Worm (Caenorhabditis elegans) whole organism, late embryonic: ENCODE data around the gene F18E2.15.

Experiments
- C08G9.2 ChIP-seq: sonication (generic microtip); optimal IDR thresholded peaks from 2 replicates; lab custom pipeline; 2016; ENCODE audit warnings: mild to moderate bottlenecking, missing genetic modification characterization, moderate library complexity, missing compliant biosample characterization
- C38D4.7 ChIP-seq: fragments of 200-800 bp; sonication (Bioruptor generic); optimal IDR thresholded peaks from 2 replicates; lab custom pipeline; 2018; ENCODE audit warnings: mild to moderate bottlenecking, missing genetic modification characterization, moderate library complexity, missing compliant biosample characterization
- K02D7.2 ChIP-seq: sonication (generic microtip); optimal IDR thresholded peaks from 2 replicates; lab custom pipeline; 2017; ENCODE audit warnings: mild to moderate bottlenecking, missing genetic modification characterization, missing compliant biosample characterization
- Y22D7AL.16 ChIP-seq: sonication (generic microtip); optimal IDR thresholded peaks from 2 replicates; lab custom pipeline; 2016; ENCODE audit warnings: missing genetic modification characterization, missing compliant biosample characterization
- ceh-18 ChIP-seq: sonication (generic microtip); optimal IDR thresholded peaks from 2 replicates; lab custom pipeline; 2016; ENCODE audit warnings: missing genetic modification characterization, missing compliant biosample characterization
- ceh-2 ChIP-seq: sonication (generic microtip); optimal IDR thresholded peaks from 2 replicates; lab custom pipeline; 2016; ENCODE audit warnings: missing genotype, missing genetic modification characterization, missing compliant biosample characterization
- ceh-30 ChIP-seq: fragments of 150-350 bp; optimal IDR thresholded peaks from 2 replicates; lab custom pipeline; 2014; ENCODE audit warnings: missing biosample characterization, missing genetic modification characterization
- ceh-31 ChIP-seq: sonication (generic microtip); optimal IDR thresholded peaks from 2 replicates; lab custom pipeline; 2016; ENCODE audit warnings: missing genetic modification characterization, missing compliant biosample characterization
- ceh-34 ChIP-seq: sonication (generic microtip); optimal IDR thresholded peaks from 2 replicates; lab custom pipeline; 2016; ENCODE audit warnings: mild to moderate bottlenecking, missing genetic modification characterization, missing compliant biosample characterization
- ceh-45 ChIP-seq: fragments of 200-800 bp; sonication (Bioruptor generic); IDR thresholded peaks from 2 replicates; pipeline ENCODE4 v1.3.6; 2022; ENCODE audit warnings: missing genetic modification reagents, missing genetic modification characterization, missing compliant biosample characterization
- ceh-48 ChIP-seq: sonication (generic microtip); optimal IDR thresholded peaks from 2 replicates; lab custom pipeline; 2016; ENCODE audit warnings: missing genetic modification characterization, inconsistent platforms, missing compliant biosample characterization
- ceh-9 ChIP-seq: sonication (generic microtip); optimal IDR thresholded peaks from 2 replicates; lab custom pipeline; 2016; ENCODE audit warnings: mild to moderate bottlenecking, missing genetic modification characterization, inconsistent platforms, missing compliant biosample characterization
- che-1 ChIP-seq: sonication (generic microtip); optimal IDR thresholded peaks from 2 replicates; lab custom pipeline; 2016; ENCODE audit warnings: mild to moderate bottlenecking, missing genetic modification characterization, missing compliant biosample characterization
- dmd-4 ChIP-seq: sonication (generic microtip); optimal IDR thresholded peaks from 2 replicates; lab custom pipeline; 2016; ENCODE audit warnings: borderline replicate concordance, missing genetic modification characterization, missing compliant biosample characterization
- dve-1 ChIP-seq: sonication (generic microtip); optimal IDR thresholded peaks from 2 replicates; lab custom pipeline; 2017; ENCODE audit warnings: antibody characterized with exemption, mild to moderate bottlenecking, missing genetic modification characterization, missing compliant biosample characterization
- elt-2 ChIP-seq: sonication (generic microtip); optimal IDR thresholded peaks from 2 replicates; lab custom pipeline; 2016; ENCODE audit warnings: missing genetic modification reagents, missing genetic modification characterization, missing compliant biosample characterization
- eyg-1 ChIP-seq: sonication (generic microtip); optimal IDR thresholded peaks from 2 replicates; lab custom pipeline; 2016; ENCODE audit warnings: missing genotype, missing genetic modification characterization, missing compliant biosample characterization
- fkh-10 ChIP-seq: fragments of 150-350 bp; optimal IDR thresholded peaks from 2 replicates; lab custom pipeline; 2014; ENCODE audit warnings: missing biosample characterization, missing genetic modification reagents, missing genetic modification characterization
- fkh-6 ChIP-seq: sonication (generic microtip); optimal IDR thresholded peaks from 2 replicates; lab custom pipeline; 2016; ENCODE audit warnings: missing genetic modification characterization, missing compliant biosample characterization
- gmeb-2 ChIP-seq: sonication (generic microtip); optimal IDR thresholded peaks from 2 replicates; lab custom pipeline; 2016; ENCODE audit warnings: missing genetic modification characterization, inconsistent platforms, missing compliant biosample characterization
- hlh-13 ChIP-seq: fragments of 200-800 bp; sonication (Bioruptor generic); optimal IDR thresholded peaks from 2 replicates; lab custom pipeline; 2018; ENCODE audit warnings: mild to moderate bottlenecking, missing genetic modification characterization, missing compliant biosample characterization
- hlh-15 ChIP-seq: sonication (generic microtip); optimal IDR thresholded peaks from 2 replicates; lab custom pipeline; 2016; ENCODE audit warnings: missing genetic modification characterization, missing compliant biosample characterization
- hlh-6 ChIP-seq: sonication (generic microtip); optimal IDR thresholded peaks from 2 replicates; lab custom pipeline; 2016; ENCODE audit warnings: missing genotype, missing genetic modification characterization, missing compliant biosample characterization
- hlh-8 ChIP-seq: sonication (generic microtip); optimal IDR thresholded peaks from 2 replicates; lab custom pipeline; 2016; ENCODE audit warnings: missing genotype, missing genetic modification characterization, missing compliant biosample characterization
- lim-6 ChIP-seq: sonication (generic microtip); optimal IDR thresholded peaks from 2 replicates; lab custom pipeline; 2016; ENCODE audit warnings: missing genetic modification characterization, missing compliant biosample characterization
- mec-3 ChIP-seq: sonication (generic microtip); optimal IDR thresholded peaks from 2 replicates; lab custom pipeline; 2016; ENCODE audit warnings: borderline replicate concordance, missing genetic modification characterization, missing compliant biosample characterization
- nfya-1 ChIP-seq: sonication (generic microtip); optimal IDR thresholded peaks from 2 replicates; lab custom pipeline; 2017; ENCODE audit warnings: missing genetic modification characterization, mild to moderate bottlenecking, missing compliant biosample characterization, antibody characterized with exemption, moderate library complexity
- nhr-11 ChIP-seq: fragments of 150-350 bp; optimal IDR thresholded peaks from 2 replicates; lab custom pipeline; 2014; ENCODE audit warnings: missing biosample characterization, missing genetic modification characterization
- npax-4 ChIP-seq: sonication (generic microtip); optimal IDR thresholded peaks from 2 replicates; lab custom pipeline; 2016; ENCODE audit warnings: missing genetic modification characterization, missing compliant biosample characterization
- odd-2 ChIP-seq: sonication (generic microtip); optimal IDR thresholded peaks from 2 replicates; lab custom pipeline; 2017; ENCODE audit warnings: antibody characterized with exemption, mild to moderate bottlenecking, missing genetic modification characterization, missing compliant biosample characterization
- pag-3 ChIP-seq: sonication (generic microtip); optimal IDR thresholded peaks from 2 replicates; lab custom pipeline; 2016; ENCODE audit warnings: missing compliant biosample characterization, missing genetic modification characterization, borderline replicate concordance
- pat-9 ChIP-seq: fragments of 200-800 bp; sonication (Bioruptor generic); optimal IDR thresholded peaks from 2 replicates; lab custom pipeline; 2018; ENCODE audit warnings: mild to moderate bottlenecking, missing genetic modification characterization, moderate library complexity, missing compliant biosample characterization
- pax-1 ChIP-seq: fragments of 150-350 bp; optimal IDR thresholded peaks from 2 replicates; lab custom pipeline; 2014; ENCODE audit warnings: missing biosample characterization, missing genetic modification characterization
- pha-4 ChIP-seq: fragments of 150-350 bp; optimal IDR thresholded peaks from 2 replicates; lab custom pipeline; 2018; ENCODE audit warnings: missing biosample characterization, missing genetic modification reagents, missing genetic modification characterization
- pqm-1 ChIP-seq: sonication (generic microtip); optimal IDR thresholded peaks from 2 replicates; lab custom pipeline; 2016; ENCODE audit warnings: missing genetic modification characterization, missing compliant biosample characterization
- ref-2 ChIP-seq: sonication (generic microtip); optimal IDR thresholded peaks from 2 replicates; lab custom pipeline; 2016; ENCODE audit warnings: missing genetic modification characterization, missing compliant biosample characterization
- sdc-2 ChIP-seq: sonication (generic microtip); optimal IDR thresholded peaks from 2 replicates; lab custom pipeline; 2016; ENCODE audit warnings: missing genotype, missing genetic modification characterization, missing compliant biosample characterization
- sox-2 ChIP-seq: fragments of 200-800 bp; sonication (Bioruptor generic); IDR thresholded peaks from 2 replicates; pipeline ENCODE4 v1.3.6; 2022; ENCODE audit warnings: missing genetic modification reagents, missing genetic modification characterization, missing compliant biosample characterization
- syd-9 ChIP-seq: sonication (generic microtip); optimal IDR thresholded peaks from 2 replicates; lab custom pipeline; 2016; ENCODE audit warnings: mild to moderate bottlenecking, missing genetic modification characterization, moderate library complexity, missing compliant biosample characterization
- tbx-2 ChIP-seq: sonication (generic microtip); optimal IDR thresholded peaks from 2 replicates; lab custom pipeline; 2016; ENCODE audit warnings: missing genetic modification characterization, missing compliant biosample characterization
- tbx-7 ChIP-seq: sonication (generic microtip); optimal IDR thresholded peaks from 2 replicates; lab custom pipeline; 2016; ENCODE audit warnings: missing genotype, missing genetic modification characterization, missing compliant biosample characterization
- ttx-3 ChIP-seq: sonication (generic microtip); optimal IDR thresholded peaks from 2 replicates; lab custom pipeline; 2016; ENCODE audit warnings: missing genetic modification reagents, missing genetic modification characterization, missing compliant biosample characterization
- unc-55 ChIP-seq: sonication (generic microtip); optimal IDR thresholded peaks from 2 replicates; lab custom pipeline; 2017; ENCODE audit warnings: missing biosample characterization, missing genetic modification reagents, missing genetic modification characterization
- unc-86 ChIP-seq: sonication (generic microtip); optimal IDR thresholded peaks from 2 replicates; lab custom pipeline; 2016; ENCODE audit warnings: missing genetic modification characterization, missing compliant biosample characterization
- ztf-16 ChIP-seq: sonication (generic microtip); optimal IDR thresholded peaks from 2 replicates; lab custom pipeline; 2017; ENCODE audit warnings: missing genetic modification characterization, missing compliant biosample characterization

Gene F18E2.15

ce11 chrV:12787026-12787425, 26.2 kb upstream of the F18E2.15 start, which contains the start of gene fkb-4:
Gene fkb-4, minus strand, starts transcription at chrV:12787126.
- no peak for TF ChIP-seq elt-2 (tag; lab: Kevin White, UChicago)
- TF ChIP-seq che-1 (tag; lab: Kevin White, UChicago) = no peak
- no peak for TF ChIP-seq syd-9 (tag; lab: Kevin White, UChicago)
- TF ChIP-seq hlh-15 = no peak
- TF ChIP-seq unc-86 (tag; lab: Kevin White, UChicago) = no peak
- no peak for TF ChIP-seq ref-2 (tag; lab: Kevin White, UChicago)
- no peak for TF ChIP-seq ceh-30 (tag; lab: Kevin White, UChicago)
- no peak for TF ChIP-seq ztf-16
- no peak for TF ChIP-seq ceh-34 (tag; lab: Kevin White, UChicago)
- TF ChIP-seq C38D4.7 = no peak
- TF ChIP-seq tbx-7 (tag; lab: Kevin White, UChicago) = no peak
- no peak for TF ChIP-seq lim-6 (tag; lab: Kevin White, UChicago)
- no peak for TF ChIP-seq hlh-6
- TF ChIP-seq npax-4 = no peak

- TF ChIP-seq fkh-10 (GFP tag; lab: Kevin White, UChicago) (no peak), ceh-48 (no peak)
Observed at ce11 chrV:12786340-12786739, 25.5 kb upstream of the F18E2.15 start.

- no peak for TF ChIP-seq pag-3 (tag; lab: Kevin White, UChicago)
- TF ChIP-seq lim-6 (tag; lab: Kevin White, UChicago) = no peak
- TF ChIP-seq, all 69 proteins: peak for 0
Observed at ce11 chrV:12784861-12785260, 24.0 kb upstream of the F18E2.15 start, which contains the start of gene sre-20. Gene sre-20, minus strand, starts transcription at chrV:12784961.

ce11 chrV:12780248-12780647, 19.4 kb upstream of the F18E2.15 start:
- peak; percentile 88 for TF ChIP-seq sox-2 (GFP tag; lab: Robert Waterston, UW)
- peak; percentile 75 for TF ChIP-seq ceh-18
- TF ChIP-seq odd-2 (tag; lab: Kevin White, UChicago) = peak; percentile 76
- TF ChIP-seq dmd-4 (tag; lab: Kevin White, UChicago) = peak; percentile 80
- peak; percentile 51 for TF ChIP-seq hlh-8 (tag; lab: Kevin White, UChicago)
- no peak for TF ChIP-seq nhr-11
- peak; percentile 38 for TF ChIP-seq ceh-30 (tag; lab: Kevin White, UChicago)
- TF ChIP-seq gmeb-2 (tag; lab: Kevin White, UChicago) = peak; percentile 92
- TF ChIP-seq elt-2 (tag; lab: Kevin White, UChicago) = peak; percentile 96
- no peak for TF ChIP-seq mec-3 (tag; lab: Kevin White, UChicago)
- peak; percentile 93 for TF ChIP-seq Y22D7AL.16 (tag; lab: Kevin White, UChicago)
- TF ChIP-seq tbx-2 = peak; percentile 85
- peak; percentile 80 for TF ChIP-seq hlh-13 (GFP tag; lab: Kevin White, UChicago)
- peak; percentile 83 for TF ChIP-seq eyg-1 (tag; lab: Kevin White, UChicago)
- TF ChIP-seq ceh-31 (tag; lab: Kevin White, UChicago) = peak; percentile 73
- peak; percentile 96 for TF ChIP-seq hlh-6
- TF ChIP-seq nfya-1 = peak; percentile 69
- TF ChIP-seq ceh-34 (tag; lab: Kevin White, UChicago) = peak; percentile 89
- peak; percentile 92 for TF ChIP-seq syd-9 (tag; lab: Kevin White, UChicago)
- peak; percentile 81 for TF ChIP-seq dve-1 (tag; lab: Kevin White, UChicago)
- peak; percentile 77 for TF ChIP-seq ceh-48
- peak; percentile 73 for TF ChIP-seq sdc-2
- peak; percentile 80 for TF ChIP-seq C08G9.2 (tag; lab: Kevin White, UChicago)
- peak; percentile 91 for TF ChIP-seq ref-2 (tag; lab: Kevin White, UChicago)
- peak; percentile 96 for TF ChIP-seq ceh-45 (GFP tag; lab: Robert Waterston, UW)
- TF ChIP-seq lim-6 (tag; lab: Kevin White, UChicago) = peak; percentile 75
- TF ChIP-seq K02D7.2 (tag; lab: Kevin White, UChicago) = peak; percentile 88
- TF ChIP-seq pat-9 (tag; lab: Kevin White, UChicago) = peak; percentile 87
- peak; percentile 7 for TF ChIP-seq pax-1 (tag; lab: Kevin White, UChicago)
- TF ChIP-seq fkh-10 (GFP tag; lab: Kevin White, UChicago) = peak; percentile 81
- TF ChIP-seq ceh-9 (tag; lab: Kevin White, UChicago) = peak; percentile 84
- TF ChIP-seq fkh-6 = peak; percentile 92
- TF ChIP-seq ceh-2 (tag; lab: Kevin White, UChicago) = peak; percentile 82
- TF ChIP-seq npax-4 = peak; percentile 76
- TF ChIP-seq unc-55 = no peak
- TF ChIP-seq C38D4.7 = peak; percentile 89
- TF ChIP-seq pqm-1 (tag; lab: Kevin White, UChicago) = peak; percentile 78
- TF ChIP-seq ttx-3 = peak; percentile 88
- peak; percentile 86 for TF ChIP-seq hlh-15
- TF ChIP-seq pha-4 (tag; lab: Kevin White, UChicago) = no peak
